Fruit fly (Drosophila melanogaster) whole organism, wandering third instar larva: ENCODE measurements around the gene CG10222.

ENCODE experiments used
- Abd-B ChIP-seq: fragments of >200 bp; optimal IDR thresholded peaks from 2 replicates; lab custom pipeline; 2017; ENCODE audit warnings: missing biosample characterization, missing genetic modification characterization
- CG32264 ChIP-seq: fragments of 200-800 bp; sonication (Bioruptor generic); optimal IDR thresholded peaks from 2 replicates; lab custom pipeline; 2016; ENCODE audit warnings: missing biosample characterization, missing genetic modification characterization
- CG9705 ChIP-seq: fragments of 200-800 bp; sonication (Bioruptor generic); optimal IDR thresholded peaks from 2 replicates; lab custom pipeline; 2018; ENCODE audit warnings: missing biosample characterization, mild to moderate bottlenecking, missing genetic modification characterization
- Dfd ChIP-seq: fragments of >200 bp; optimal IDR thresholded peaks from 2 replicates; lab custom pipeline; 2017; ENCODE audit warnings: missing biosample characterization, missing genetic modification characterization
- Dif ChIP-seq: fragments of 200-275, 200-300 bp; sonication (Bioruptor generic); optimal IDR thresholded peaks from 2 replicates; lab custom pipeline; 2018; ENCODE audit warnings: missing biosample characterization, missing genetic modification characterization; ENCODE audit not compliant: partially characterized antibody
- GATAd ChIP-seq: sonication (Bioruptor generic); optimal IDR thresholded peaks from 2 replicates; lab custom pipeline; 2016; ENCODE audit warnings: missing biosample characterization, missing genetic modification characterization
- HLH106 ChIP-seq: fragments of 200-800 bp; optimal IDR thresholded peaks from 3 replicates; lab custom pipeline; 2019; ENCODE audit warnings: missing biosample characterization, mild to moderate bottlenecking, missing genetic modification characterization, moderate library complexity
- Hnf4 ChIP-seq: fragments of 200-800 bp; sonication (Bioruptor generic); optimal IDR thresholded peaks from 2 replicates; lab custom pipeline; 2016; ENCODE audit warnings: missing biosample characterization, mild to moderate bottlenecking, missing genetic modification characterization
- Hr78 ChIP-seq: fragments of >200 bp; optimal IDR thresholded peaks from 2 replicates; lab custom pipeline; 2017; ENCODE audit warnings: missing biosample characterization, missing genetic modification characterization
- Jra ChIP-seq: sonication (Bioruptor generic); optimal IDR thresholded peaks from 2 replicates; lab custom pipeline; 2016; ENCODE audit warnings: missing biosample characterization, missing genetic modification characterization
- Mio ChIP-seq: sonication (Bioruptor generic); optimal IDR thresholded peaks from 2 replicates; lab custom pipeline; 2016; ENCODE audit warnings: missing biosample characterization, missing genetic modification characterization
- Myc ChIP-seq: fragments of >200 bp; optimal IDR thresholded peaks from 2 replicates; lab custom pipeline; 2017
- N ChIP-seq: fragments of >200 bp; optimal IDR thresholded peaks from 2 replicates; lab custom pipeline; 2018; ENCODE audit warnings: missing biosample characterization, missing external identifiers, missing genetic modification characterization
- OdsH ChIP-seq: fragments of 200-800 bp; sonication (Bioruptor generic); optimal IDR thresholded peaks from 2 replicates; lab custom pipeline; 2016; ENCODE audit warnings: missing biosample characterization, mild to moderate bottlenecking, missing genetic modification characterization
- Rel ChIP-seq, 2 experiments: fragments of 200-800 bp; sonication (Bioruptor generic) in 1 of 2; optimal IDR thresholded peaks; 2 replicates in 1 of 2; 3 replicates in 1 of 2; lab custom pipeline; 2016 to 2019; ENCODE audit warnings: mild to moderate bottlenecking in 2 of 2, missing biosample characterization in 2 of 2, missing genetic modification characterization in 2 of 2, moderate library complexity in 1 of 2
- Vsx2 ChIP-seq: fragments of 200-300, 225-300 bp; sonication (Bioruptor generic); optimal IDR thresholded peaks from 2 replicates; lab custom pipeline; 2018; ENCODE audit warnings: missing biosample characterization, missing genetic modification characterization; ENCODE audit not compliant: partially characterized antibody
- br ChIP-seq: fragments of 200-800 bp; sonication (Bioruptor generic); optimal IDR thresholded peaks from 2 replicates; lab custom pipeline; 2016; ENCODE audit warnings: missing biosample characterization, missing genetic modification characterization
- dl ChIP-seq, 2 experiments: fragments of 175-275, 200-275 bp in 1 of 2; fragments of 200-275 bp in 1 of 2; sonication (Bioruptor generic); optimal IDR thresholded peaks; lab custom pipeline; 2018; ENCODE audit warnings: mild to moderate bottlenecking in 2 of 2, missing biosample characterization in 2 of 2, missing genetic modification characterization in 2 of 2, moderate library complexity in 2 of 2; ENCODE audit not compliant: partially characterized antibody in 2 of 2, insufficient read depth in 1 of 2
- dmrt93B ChIP-seq: fragments of 200-800 bp; sonication (Bioruptor generic); optimal IDR thresholded peaks from 2 replicates; lab custom pipeline; 2018; ENCODE audit warnings: missing biosample characterization, mild to moderate bottlenecking, missing genetic modification characterization
- dsf ChIP-seq: sonication (Bioruptor generic); optimal IDR thresholded peaks from 2 replicates; lab custom pipeline; 2016; ENCODE audit warnings: missing biosample characterization, missing genetic modification characterization, borderline replicate concordance
- ey ChIP-seq: fragments of 200-800 bp; sonication (Bioruptor generic); optimal IDR thresholded peaks from 2 replicates; lab custom pipeline; 2016; ENCODE audit warnings: missing biosample characterization, missing genetic modification characterization
- foxo ChIP-seq, 2 experiments: fragments of 200-800 bp; sonication (Bioruptor generic); optimal IDR thresholded peaks; 2 replicates in 1 of 2; 3 replicates in 1 of 2; lab custom pipeline; 2016 to 2017; ENCODE audit warnings: missing biosample characterization in 2 of 2, missing genetic modification characterization in 2 of 2
- h ChIP-seq: fragments of 200-800 bp; sonication (Bioruptor generic); optimal IDR thresholded peaks from 3 replicates; lab custom pipeline; 2016; ENCODE audit warnings: missing biosample characterization, mild to moderate bottlenecking, missing genetic modification characterization
- jim ChIP-seq: fragments of 175-275, 200-325 bp; sonication (Bioruptor generic); optimal IDR thresholded peaks from 2 replicates; lab custom pipeline; 2016; ENCODE audit warnings: missing biosample characterization, mild to moderate bottlenecking, missing genetic modification characterization
- lola ChIP-seq: fragments of >200 bp; optimal IDR thresholded peaks from 2 replicates; lab custom pipeline; 2017; ENCODE audit warnings: missing biosample characterization, missing genetic modification characterization
- pan ChIP-seq: fragments of >200 bp; optimal IDR thresholded peaks from 2 replicates; lab custom pipeline; 2017
- psq ChIP-seq: fragments of 200-800 bp; sonication (Bioruptor generic); optimal IDR thresholded peaks from 3 replicates; lab custom pipeline; 2017; ENCODE audit warnings: missing biosample characterization, mild to moderate bottlenecking, missing genetic modification characterization, moderate library complexity
- rgr ChIP-seq: fragments of 200-800 bp; sonication (Bioruptor generic); optimal IDR thresholded peaks from 3 replicates; lab custom pipeline; 2016; ENCODE audit warnings: missing biosample characterization, mild to moderate bottlenecking, missing genetic modification characterization
- sage ChIP-seq: fragments of 200-800 bp; sonication (Bioruptor generic); optimal IDR thresholded peaks from 2 replicates; lab custom pipeline; 2016; ENCODE audit warnings: missing biosample characterization, mild to moderate bottlenecking, missing genetic modification characterization
- sv ChIP-seq: fragments of 200-800 bp; sonication (Bioruptor generic); optimal IDR thresholded peaks from 3 replicates; lab custom pipeline; 2016; ENCODE audit warnings: missing biosample characterization, missing genetic modification characterization
- tai ChIP-seq: sonication (Bioruptor generic); optimal IDR thresholded peaks from 2 replicates; lab custom pipeline; 2016; ENCODE audit warnings: missing biosample characterization, missing genetic modification characterization
- usp ChIP-seq: fragments of >200 bp; optimal IDR thresholded peaks from 2 replicates; lab custom pipeline; 2017; ENCODE audit warnings: missing biosample characterization, missing genetic modification characterization

The CG10222 gene

DNA sequence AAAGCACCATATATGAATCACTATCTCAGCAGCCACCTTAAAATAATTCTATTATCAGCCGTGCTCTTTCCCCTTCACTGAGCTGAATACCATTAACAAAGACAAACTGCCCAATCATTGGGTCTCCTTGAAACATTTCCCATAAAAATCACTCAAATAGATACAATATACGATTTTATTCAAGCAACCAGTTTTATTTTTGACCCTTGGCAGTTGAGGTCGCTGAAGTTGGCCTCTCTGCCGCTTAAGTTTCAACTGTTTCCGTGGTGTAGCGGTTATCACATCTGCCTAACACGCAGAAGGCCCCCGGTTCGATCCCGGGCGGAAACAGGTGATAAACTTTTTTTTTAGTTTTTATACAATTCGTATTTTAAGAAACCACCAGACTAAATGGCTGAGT is 20.5 kb upstream of the CG10222 start:
- no peak for TF ChIP-seq ey
- TF ChIP-seq Rel (GFP tag; optimal IDR thresholded peaks at IDR 0.05; lab: Kevin White, UChicago) = no peak
- no peak for TF ChIP-seq Rel (tag; optimal IDR thresholded peaks at IDR 0.05; lab: Kevin White, UChicago)
- TF ChIP-seq HLH106 (tag; lab: Kevin White, UChicago) = no peak
- TF ChIP-seq sage (GFP tag; lab: Kevin White, UChicago) = no peak
- TF ChIP-seq psq (GFP tag; lab: Kevin White, UChicago) = no peak
- no peak for TF ChIP-seq usp (GFP tag; lab: Kevin White, UChicago)
- no peak for TF ChIP-seq foxo (GFP tag; optimal IDR thresholded peaks at IDR 0.05; lab: Kevin White, UChicago)
- TF ChIP-seq Dif (GFP tag; lab: Kevin White, UChicago) = no peak
- no peak for TF ChIP-seq jim
- no peak for TF ChIP-seq CG32264 (GFP tag; lab: Kevin White, UChicago)
- no peak for TF ChIP-seq dl (GFP tag; optimal IDR thresholded peaks at IDR 0.05; lab: Kevin White, UChicago; ENCODE audit: insufficient read depth in 1 of 2, partially characterized antibody in 2 of 2)
- no peak for TF ChIP-seq dsf
- no peak for TF ChIP-seq h (GFP tag; lab: Kevin White, UChicago)
- TF ChIP-seq, all 38 proteins: peak for 0

DNA sequence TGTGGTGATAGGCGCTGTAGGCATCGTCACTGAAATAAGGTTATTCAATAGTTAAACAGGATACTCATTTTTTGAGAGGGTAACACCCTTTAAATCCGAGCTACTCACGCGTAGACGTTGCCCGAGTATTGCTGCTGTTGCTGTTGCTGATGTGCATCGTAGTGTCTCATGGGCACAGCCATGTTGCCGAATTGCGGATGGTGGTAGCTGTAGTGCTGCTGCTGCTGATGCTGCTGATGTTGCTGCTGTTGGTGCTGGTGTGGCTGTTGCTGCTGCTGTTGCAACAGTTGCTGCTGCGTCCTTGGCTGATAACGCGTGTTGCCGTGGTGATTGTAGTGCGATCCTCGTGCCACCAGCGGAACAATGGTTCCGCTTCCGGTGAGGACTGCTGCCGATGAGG is 17.9 kb upstream of the CG10222 start:
- TF ChIP-seq Dfd (GFP tag; lab: Kevin White, UChicago) (peak; percentile 94), Jra (no peak)

DNA sequence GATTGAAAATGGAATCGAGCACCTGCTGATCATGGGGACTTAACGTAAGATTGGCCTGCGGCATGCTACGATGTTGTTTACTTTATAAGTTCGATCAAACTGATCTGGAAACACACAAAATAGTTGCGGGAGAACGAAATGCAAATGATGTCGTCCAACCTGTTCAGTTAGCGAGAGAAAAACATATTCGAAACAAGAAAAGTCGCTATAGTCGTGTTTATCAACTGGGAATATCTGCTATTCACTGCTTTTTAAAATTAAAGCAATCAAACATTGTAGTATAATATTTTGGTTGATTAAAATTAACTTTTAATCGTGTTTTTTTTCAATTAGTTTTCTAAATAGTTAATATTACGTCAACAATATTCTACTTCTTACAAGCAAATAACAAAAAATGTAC is 14.3 kb upstream of the CG10222 start, which contains the start of gene CG14105:
Gene CG14105 (minus strand): TSS at position 101 of the 400 bp plus-strand sequence.
- TF ChIP-seq sage (GFP tag; lab: Kevin White, UChicago) (no peak), HLH106 (tag; lab: Kevin White, UChicago) (no peak), jim (no peak), dsf (no peak), dl (GFP tag; optimal IDR thresholded peaks at IDR 0.05; lab: Kevin White, UChicago; ENCODE audit: insufficient read depth in 1 of 2, partially characterized antibody in 2 of 2) (no peak), dmrt93B (GFP tag; lab: Kevin White, UChicago) (no peak), Mio (no peak), lola (GFP tag; lab: Kevin White, UChicago) (no peak), h (GFP tag; lab: Kevin White, UChicago) (no peak), foxo (GFP tag; optimal IDR thresholded peaks at IDR 0.05; lab: Kevin White, UChicago) (no peak), OdsH (GFP tag; lab: Kevin White, UChicago) (no peak), CG9705 (GFP tag; lab: Kevin White, UChicago) (no peak), Rel (GFP tag; optimal IDR thresholded peaks at IDR 0.05; lab: Kevin White, UChicago) (no peak), Rel (tag; optimal IDR thresholded peaks at IDR 0.05; lab: Kevin White, UChicago) (no peak), Myc (lab: Kevin White, UChicago) (no peak), GATAd (GFP tag; lab: Kevin White, UChicago) (no peak), tai (no peak)

DNA sequence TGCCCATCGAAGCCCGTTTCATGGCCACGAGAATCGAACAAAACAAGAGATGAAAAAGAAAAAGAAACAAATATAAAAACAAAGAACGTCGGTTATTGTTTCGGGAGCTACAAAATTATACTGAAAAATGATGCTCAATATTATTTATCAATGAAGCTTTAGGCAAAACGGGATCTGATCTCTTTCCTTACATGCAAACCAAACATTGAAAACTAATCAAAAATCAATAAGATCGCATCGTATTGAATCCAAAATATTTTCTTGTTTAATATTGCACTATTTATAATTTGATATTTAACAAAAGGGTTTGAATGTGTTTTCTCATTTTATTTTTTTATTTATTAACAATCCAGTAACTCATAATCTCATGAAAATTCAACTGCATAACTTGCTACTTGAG is 13.3 kb upstream of the CG10222 start, which contains the start of gene CG14106:
Gene CG14106 (minus strand): TSS at position 101 of the 400 bp plus-strand sequence.
- no peak for TF ChIP-seq CG9705 (GFP tag; lab: Kevin White, UChicago)
- TF ChIP-seq sv = no peak
- no peak for TF ChIP-seq br (GFP tag; lab: Kevin White, UChicago)
- no peak for TF ChIP-seq Abd-B
- no peak for TF ChIP-seq pan (lab: Kevin White, UChicago)
- no peak for TF ChIP-seq HLH106 (tag; lab: Kevin White, UChicago)
- no peak for TF ChIP-seq rgr (GFP tag; lab: Kevin White, UChicago)
- no peak for TF ChIP-seq Hr78 (GFP tag; lab: Kevin White, UChicago)
- no peak for TF ChIP-seq CG32264 (GFP tag; lab: Kevin White, UChicago)
- TF ChIP-seq Dif (GFP tag; lab: Kevin White, UChicago) = no peak
- TF ChIP-seq foxo (GFP tag; optimal IDR thresholded peaks at IDR 0.05; lab: Kevin White, UChicago) = no peak
- TF ChIP-seq lola (GFP tag; lab: Kevin White, UChicago) = no peak
- TF ChIP-seq Vsx2 (GFP tag; lab: Kevin White, UChicago) = no peak

DNA sequence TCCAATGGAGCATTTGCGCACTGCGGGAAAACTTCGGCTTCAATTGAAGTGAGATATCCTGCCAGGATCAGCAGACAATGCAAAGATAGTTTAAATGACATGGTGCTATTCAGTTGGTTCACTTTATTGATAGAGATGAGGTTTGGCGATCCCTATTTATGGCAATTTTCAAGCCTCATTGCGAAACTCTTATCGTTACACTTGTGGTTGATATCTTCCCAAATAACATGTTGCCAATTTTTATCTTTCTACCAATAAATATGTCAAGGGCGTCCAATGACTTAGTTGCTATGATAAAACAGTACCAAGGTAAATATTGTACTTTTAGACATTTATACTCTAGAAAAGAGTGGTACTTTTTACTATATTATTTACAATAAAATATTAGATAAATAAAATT is 11.8 kb upstream of the CG10222 start, which contains the start of gene CG33263:
Gene CG33263 (minus strand): TSS at position 101 of the 400 bp plus-strand sequence.
- TF ChIP-seq tai (no peak), rgr (GFP tag; lab: Kevin White, UChicago) (no peak), Hr78 (GFP tag; lab: Kevin White, UChicago) (no peak), Dif (GFP tag; lab: Kevin White, UChicago) (no peak), Jra (no peak), N (GFP tag; lab: Kevin White, UChicago) (no peak), dsf (no peak), Hnf4 (no peak), psq (GFP tag; lab: Kevin White, UChicago) (no peak), dl (GFP tag; optimal IDR thresholded peaks at IDR 0.05; lab: Kevin White, UChicago; ENCODE audit: insufficient read depth in 1 of 2, partially characterized antibody in 2 of 2) (no peak), OdsH (GFP tag; lab: Kevin White, UChicago) (no peak), jim (no peak)
